Worm (Caenorhabditis elegans): ENCODE data around the gene mrp-6.

DNA sequence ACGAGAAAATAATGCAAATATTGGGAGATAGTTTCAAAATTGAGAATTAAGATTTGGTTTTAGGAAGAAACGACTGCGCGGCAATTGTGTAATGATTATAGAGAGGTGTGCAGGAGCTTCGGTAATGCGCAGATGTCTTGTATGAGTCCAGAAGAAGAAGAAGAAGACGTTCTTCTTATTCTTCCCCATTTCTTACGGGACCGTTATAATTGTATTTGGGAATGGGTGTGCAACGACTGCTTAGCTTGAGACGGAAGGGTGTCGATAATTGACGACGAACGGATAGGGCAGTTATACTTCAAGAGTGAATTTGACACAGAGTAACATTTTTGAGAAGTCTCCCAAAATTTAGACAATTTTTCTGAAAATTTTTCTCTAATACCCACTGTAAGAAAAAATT lies 57.9 kb downstream of the mrp-6 start:
- no peak for TF ChIP-seq pqm-1 (tag; optimal IDR thresholded peaks at IDR 0.05)
- TF ChIP-seq fos-1 (tag; optimal IDR thresholded peaks at IDR 0.05): no peak
- TF ChIP-seq ceh-82 (tag; optimal IDR thresholded peaks at IDR 0.05): no peak

All from whole organism, L3 larva.